Fruit fly (Drosophila melanogaster): ENCODE results near the gene D19B.

Gene D19B

DNA sequence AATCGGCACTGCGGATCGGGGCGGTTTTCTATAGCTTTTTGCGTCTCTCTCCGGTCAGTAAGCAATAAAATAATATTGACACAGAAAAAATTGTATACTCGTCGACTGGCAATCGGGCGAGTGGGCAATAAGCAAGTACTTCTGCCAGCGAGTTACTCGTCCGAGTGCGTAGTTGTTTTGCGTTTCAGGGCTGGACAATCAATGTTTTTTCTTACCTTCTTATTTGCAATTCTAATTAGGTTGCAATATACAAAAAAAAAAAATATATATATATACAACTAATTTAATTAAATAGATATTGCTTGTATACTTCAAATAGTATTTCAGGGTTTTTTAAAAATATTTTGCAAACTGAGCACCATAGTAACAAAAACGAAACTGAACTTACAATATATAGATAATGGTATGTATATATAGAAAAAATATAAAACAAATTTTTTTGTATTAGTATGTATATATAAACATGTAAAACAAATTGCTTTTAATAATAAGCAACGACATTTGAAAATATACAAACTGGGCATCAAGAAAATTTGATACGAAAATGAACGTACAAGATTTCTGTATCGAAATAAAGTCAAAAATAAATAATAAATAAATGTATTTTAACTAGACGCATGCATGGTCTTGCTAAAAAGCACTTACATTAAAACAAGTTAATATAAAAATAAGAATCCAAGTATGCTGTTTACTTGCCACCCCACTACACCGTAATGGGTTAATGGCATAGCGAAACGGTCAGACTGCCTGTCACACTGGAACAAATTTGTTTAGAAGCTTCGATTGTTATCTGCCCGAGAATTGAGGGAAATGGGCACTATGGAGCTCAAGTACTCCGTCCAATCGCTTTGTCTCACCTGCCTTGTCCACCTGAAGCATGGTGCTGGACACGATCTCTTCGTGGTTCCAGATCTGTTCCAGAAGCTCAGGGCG, 4.5 kb upstream of the D19B start, which contains the start of the genes D19A and CG7386 (continued):
- TF ChIP-seq C15 (GFP tag; IDR thresholded peaks at IDR 0.05) (no peak), CG8478 (optimal IDR thresholded peaks at IDR 0.05) (no peak), Xbp1 (GFP tag; optimal IDR thresholded peaks at IDR 0.05) (peak; percentile 67), Mrtf (GFP tag; IDR thresholded peaks at IDR 0.05) (peak; percentile 68; the same call in 2 of the 3 replicates), CG6689 (GFP tag; IDR thresholded peaks at IDR 0.05) (peak; percentile 75), repo (GFP tag; optimal IDR thresholded peaks at IDR 0.05) (peak; percentile 6), Vsx1 (GFP tag; optimal IDR thresholded peaks at IDR 0.05) (no peak), CG8290 (GFP tag; optimal IDR thresholded peaks at IDR 0.05) (peak; percentile 4), CG8290 (tag; optimal IDR thresholded peaks at IDR 0.05) (peak in 1 of 2 experiments; percentile 86), HmgZ (tag; optimal IDR thresholded peaks at IDR 0.05) (peak; percentile 46), tap (tag; optimal IDR thresholded peaks at IDR 0.05) (peak; percentile 46), CG17612 (GFP tag; IDR thresholded peaks at IDR 0.05) (no peak), trem (tag; optimal IDR thresholded peaks at IDR 0.05) (peak; percentile 36), cwo (GFP tag; optimal IDR thresholded peaks at IDR 0.05) (peak; percentile 46), tll (GFP tag; optimal IDR thresholded peaks at IDR 0.05) (no peak), so (GFP tag; IDR thresholded peaks at IDR 0.05) (0 out of 3 replicates have a peak, but pooled peaks have one; percentile 7), grau (tag; optimal IDR thresholded peaks at IDR 0.05) (peak; percentile 49), cad (GFP tag; optimal IDR thresholded peaks at IDR 0.05) (no peak), gfzf (GFP tag; optimal IDR thresholded peaks at IDR 0.05) (peak; percentile 8), pb (GFP tag; optimal IDR thresholded peaks at IDR 0.05) (peak; percentile 46), CG10959 (GFP tag; IDR thresholded peaks at IDR 0.05) (peak; percentile 71), CG13287 (GFP tag; IDR thresholded peaks at IDR 0.05; ENCODE audit: partially characterized antibody) (peak; percentile 18; the same call in 1 of the 2 replicates), danr (GFP tag; IDR thresholded peaks at IDR 0.05) (no peak), CG1792 (GFP tag; optimal IDR thresholded peaks at IDR 0.05) (peak; percentile 16), Atf-2 (GFP tag; optimal IDR thresholded peaks at IDR 0.05) (peak; percentile 41), Med (GFP tag) (peak; percentile 94), TFAM (GFP tag; optimal IDR thresholded peaks at IDR 0.05) (no peak), Gug (GFP tag; IDR thresholded peaks at IDR 0.05) (peak; percentile 75; the same call in 3 of the 4 replicates), CG3838 (GFP tag; optimal IDR thresholded peaks at IDR 0.05) (no peak), CG13424 (tag; optimal IDR thresholded peaks at IDR 0.05) (peak; percentile 68), nmo (GFP tag; optimal IDR thresholded peaks at IDR 0.05) (peak; percentile 21), Side (GFP tag; optimal IDR thresholded peaks at IDR 0.05) (peak; percentile 48), sens-2 (GFP tag; IDR thresholded peaks at IDR 0.05) (0 out of 2 replicates have a peak, but pooled peaks have one; percentile 17), CG3281 (GFP tag; optimal IDR thresholded peaks at IDR 0.05) (peak; percentile 38), H15 (GFP tag; IDR thresholded peaks at IDR 0.05) (peak; percentile 77), Antp (GFP tag; optimal IDR thresholded peaks at IDR 0.05) (peak; percentile 68), Fer1 (GFP tag; optimal IDR thresholded peaks at IDR 0.05) (peak; percentile 60), onecut (GFP tag; IDR thresholded peaks at IDR 0.05) (peak; percentile 57), Opbp (GFP tag; IDR thresholded peaks at IDR 0.05; ENCODE audit: partially characterized antibody) (no peak), CG32767 (GFP tag; IDR thresholded peaks at IDR 0.05) (0 out of 2 replicates have a peak, but pooled peaks have one; percentile 38), CG18262 (tag; optimal IDR thresholded peaks at IDR 0.05) (peak; percentile 62), tgo (GFP tag; IDR thresholded peaks at IDR 0.05) (peak; percentile 45), aop (GFP tag; IDR thresholded peaks at IDR 0.05) (no peak), otp (GFP tag; IDR thresholded peaks at IDR 0.05) (no peak), dmrt99B (tag; optimal IDR thresholded peaks at IDR 0.05) (peak; percentile 45), Elba2 (GFP tag; optimal IDR thresholded peaks at IDR 0.05) (peak; percentile 97), bbx (GFP tag; IDR thresholded peaks at IDR 0.05; ENCODE audit: partially characterized antibody) (0 out of 2 replicates have a peak, but pooled peaks have one; percentile 36), abd-A (tag; optimal IDR thresholded peaks at IDR 0.05) (no peak), CG15269 (tag; optimal IDR thresholded peaks at IDR 0.05) (peak; percentile 65)

Measured in whole organism, embryonic.